Worm (Caenorhabditis elegans) whole organism, young adult: ENCODE measurements around the gene ZK1010.4.

ENCODE experiments used
- B0035.1 ChIP-seq: sonication (generic microtip); optimal IDR thresholded peaks from 2 replicates; lab custom pipeline; 2016; ENCODE audit warnings: missing genetic modification characterization, mild to moderate bottlenecking, missing compliant biosample characterization, missing genotype, missing genetic modification reagents
- B0261.1 ChIP-seq: sonication (generic microtip); optimal IDR thresholded peaks from 2 replicates; lab custom pipeline; 2016; ENCODE audit warnings: mild to moderate bottlenecking, missing genetic modification characterization, moderate library complexity, missing compliant biosample characterization
- B0336.3 ChIP-seq: fragments of 200-800 bp; sonication (Bioruptor generic); IDR thresholded peaks from 2 replicates; pipeline ENCODE4 v1.3.6; 2022; ENCODE audit warnings: missing genetic modification characterization, missing compliant biosample characterization
- D2030.7 ChIP-seq: fragments of 200-800 bp; sonication (Bioruptor generic); IDR thresholded peaks from 2 replicates; pipeline ENCODE4 v1.3.6; 2022; ENCODE audit warnings: missing genetic modification reagents, missing genetic modification characterization, missing compliant biosample characterization
- F10E7.11 ChIP-seq: sonication (generic microtip); optimal IDR thresholded peaks from 2 replicates; lab custom pipeline; 2017; ENCODE audit warnings: mild to moderate bottlenecking, missing genetic modification characterization, moderate library complexity, missing compliant biosample characterization
- F22D6.2 ChIP-seq: sonication (generic microtip); optimal IDR thresholded peaks from 2 replicates; lab custom pipeline; 2016; ENCODE audit warnings: mild to moderate bottlenecking, missing genetic modification characterization, missing compliant biosample characterization
- F33H1.4 ChIP-seq: fragments of 200-800 bp; sonication (Bioruptor generic); IDR thresholded peaks from 2 replicates; pipeline ENCODE4 v1.3.6; 2022; ENCODE audit warnings: missing genetic modification reagents, missing genetic modification characterization, missing compliant biosample characterization
- F37B4.10 ChIP-seq: fragments of 200-800 bp; sonication (Bioruptor generic); IDR thresholded peaks from 2 replicates; pipeline ENCODE4 v1.3.6; 2022; ENCODE audit warnings: missing genetic modification characterization, missing compliant biosample characterization
- F57C9.4 ChIP-seq: sonication (generic microtip); optimal IDR thresholded peaks from 2 replicates; lab custom pipeline; 2017; ENCODE audit warnings: mild to moderate bottlenecking, missing genetic modification characterization, missing compliant biosample characterization
- K11D2.4 ChIP-seq: fragments of 200-800 bp; sonication (Bioruptor generic); IDR thresholded peaks from 2 replicates; pipeline ENCODE4 v1.3.6; 2022; ENCODE audit warnings: missing genetic modification reagents, missing genetic modification characterization, missing compliant biosample characterization
- Y56A3A.18 ChIP-seq: fragments of 200-800 bp; sonication (Bioruptor generic); IDR thresholded peaks from 2 replicates; pipeline ENCODE4 v1.3.6; 2022; ENCODE audit warnings: missing genetic modification reagents, missing genetic modification characterization, missing compliant biosample characterization
- atf-7 ChIP-seq: sonication (generic microtip); optimal IDR thresholded peaks from 2 replicates; lab custom pipeline; 2017; ENCODE audit warnings: mild to moderate bottlenecking, missing genetic modification characterization, missing compliant biosample characterization
- athp-1 ChIP-seq: sonication (generic microtip); optimal IDR thresholded peaks from 2 replicates; lab custom pipeline; 2017; ENCODE audit warnings: mild to moderate bottlenecking, missing genetic modification characterization, missing compliant biosample characterization
- attf-6 ChIP-seq: fragments of 200-800 bp; sonication (Bioruptor generic); IDR thresholded peaks from 2 replicates; pipeline ENCODE4 v1.3.6; 2022; ENCODE audit warnings: missing genetic modification reagents, missing genetic modification characterization, missing compliant biosample characterization
- ceh-40 ChIP-seq: fragments of 200-800 bp; sonication (Bioruptor generic); IDR thresholded peaks from 2 replicates; pipeline ENCODE4 v1.3.6; 2022; ENCODE audit warnings: missing genetic modification characterization, missing compliant biosample characterization
- hmg-1.2 ChIP-seq: fragments of 200-800 bp; sonication (Bioruptor generic); IDR thresholded peaks from 2 replicates; pipeline ENCODE4 v1.3.6; 2022; ENCODE audit warnings: missing genetic modification reagents, missing genetic modification characterization, missing compliant biosample characterization
- hmg-20 ChIP-seq: fragments of 200-800 bp; sonication (Bioruptor generic); IDR thresholded peaks from 2 replicates; pipeline ENCODE4 v1.3.6; 2022; ENCODE audit warnings: missing genetic modification reagents, missing genetic modification characterization, missing compliant biosample characterization
- let-607 ChIP-seq, 2 experiments: fragments of 200-800 bp in 1 of 2; sonication (Bioruptor generic) in 1 of 2; sonication (generic microtip) in 1 of 2; optimal IDR thresholded peaks; 2 replicates each; lab custom pipeline; 2016 to 2018; ENCODE audit warnings: mild to moderate bottlenecking in 2 of 2, missing compliant biosample characterization in 2 of 2, missing genetic modification characterization in 2 of 2, moderate library complexity in 2 of 2, missing genotype in 1 of 2
- lin-54 ChIP-seq: fragments of 200-800 bp; sonication (Bioruptor generic); optimal IDR thresholded peaks from 2 replicates; lab custom pipeline; 2018; ENCODE audit warnings: mild to moderate bottlenecking, missing genetic modification characterization, missing compliant biosample characterization
- lsl-1 ChIP-seq: fragments of 200-800 bp; sonication (Bioruptor generic); optimal IDR thresholded peaks from 2 replicates; lab custom pipeline; 2018; ENCODE audit warnings: mild to moderate bottlenecking, missing genetic modification characterization, moderate library complexity, missing compliant biosample characterization
- lsy-27 ChIP-seq: sonication (generic microtip); optimal IDR thresholded peaks from 2 replicates; lab custom pipeline; 2017; ENCODE audit warnings: missing genetic modification characterization, mild to moderate bottlenecking, missing compliant biosample characterization, antibody characterized with exemption, missing genotype, borderline replicate concordance; ENCODE audit not compliant: insufficient read depth
- madf-3 ChIP-seq: fragments of 200-800 bp; sonication (Bioruptor generic); IDR thresholded peaks from 2 replicates; pipeline ENCODE4 v1.3.6; 2022; ENCODE audit warnings: missing genetic modification reagents, missing genetic modification characterization, missing compliant biosample characterization
- madf-6 ChIP-seq: fragments of 200-800 bp; sonication (Bioruptor generic); IDR thresholded peaks from 2 replicates; pipeline ENCODE4 v1.3.6; 2022; ENCODE audit warnings: missing genetic modification reagents, missing genetic modification characterization, missing compliant biosample characterization
- madf-8 ChIP-seq: fragments of 200-800 bp; sonication (Bioruptor generic); conservative IDR thresholded peaks from 2 replicates; pipeline ENCODE4 v1.3.6; 2022; ENCODE audit warnings: missing genetic modification reagents, missing genetic modification characterization, missing compliant biosample characterization
- mel-28 ChIP-seq: sonication (generic microtip); optimal IDR thresholded peaks from 2 replicates; lab custom pipeline; 2016; ENCODE audit warnings: borderline replicate concordance, mild to moderate bottlenecking, missing genetic modification characterization, missing compliant biosample characterization
- nfya-1 ChIP-seq: sonication (generic microtip); optimal IDR thresholded peaks from 2 replicates; lab custom pipeline; 2017; ENCODE audit warnings: antibody characterized with exemption, missing compliant biosample characterization, missing genetic modification characterization, borderline replicate concordance; ENCODE audit not compliant: insufficient read depth
- nfyb-1 ChIP-seq: fragments of 200-800 bp; sonication (Bioruptor generic); IDR thresholded peaks from 2 replicates; pipeline ENCODE4 v1.3.6; 2022; ENCODE audit warnings: missing genetic modification reagents, missing genetic modification characterization, missing compliant biosample characterization
- nhr-120 ChIP-seq: fragments of 200-800 bp; sonication (Bioruptor generic); IDR thresholded peaks from 2 replicates; pipeline ENCODE4 v1.3.6; 2022; ENCODE audit warnings: missing genetic modification characterization, missing compliant biosample characterization
- nhr-27 ChIP-seq: fragments of 200-800 bp; sonication (Bioruptor generic); optimal IDR thresholded peaks from 2 replicates; lab custom pipeline; 2018; ENCODE audit warnings: mild to moderate bottlenecking, missing genetic modification characterization, moderate library complexity, missing compliant biosample characterization
- nhr-80 ChIP-seq: sonication (generic microtip); optimal IDR thresholded peaks from 2 replicates; lab custom pipeline; 2016; ENCODE audit warnings: missing genetic modification characterization, missing compliant biosample characterization
- rcor-1 ChIP-seq: fragments of 200-800 bp; sonication (Bioruptor generic); IDR thresholded peaks from 2 replicates; pipeline ENCODE4 v1.3.6; 2022; ENCODE audit warnings: missing genetic modification reagents, missing genetic modification characterization, missing compliant biosample characterization
- repo-1 ChIP-seq: sonication (generic microtip); optimal IDR thresholded peaks from 2 replicates; lab custom pipeline; 2017; ENCODE audit warnings: mild to moderate bottlenecking, missing genetic modification characterization, missing compliant biosample characterization
- snpc-4 ChIP-seq, 5 experiments: fragments of 150-350 bp in 1 of 5; sonication (generic microtip) in 4 of 5; optimal IDR thresholded peaks; 2 replicates each; lab custom pipeline; 2014 to 2018; ENCODE audit warnings: missing genetic modification characterization in 5 of 5, missing biosample characterization in 3 of 5, antibody characterized with exemption in 2 of 5, mild to moderate bottlenecking in 2 of 5, missing compliant biosample characterization in 2 of 5, missing genotype in 2 of 5, moderate library complexity in 2 of 5, missing genetic modification reagents in 1 of 5
- somi-1 ChIP-seq: fragments of 200-800 bp; sonication (Bioruptor generic); optimal IDR thresholded peaks from 2 replicates; lab custom pipeline; 2018; ENCODE audit warnings: mild to moderate bottlenecking, missing genetic modification characterization, missing compliant biosample characterization
- sptf-2 ChIP-seq: fragments of 200-800 bp; sonication (Bioruptor generic); optimal IDR thresholded peaks from 2 replicates; lab custom pipeline; 2018; ENCODE audit warnings: mild to moderate bottlenecking, missing genetic modification characterization, missing compliant biosample characterization
- xnd-1 ChIP-seq: sonication (generic microtip); optimal IDR thresholded peaks from 2 replicates; lab custom pipeline; 2016; ENCODE audit warnings: missing genotype, missing genetic modification reagents, missing genetic modification characterization, missing compliant biosample characterization
- zfh-2 ChIP-seq: fragments of 200-800 bp; sonication (Bioruptor generic); conservative IDR thresholded peaks from 2 replicates; pipeline ENCODE4 v1.3.6; 2022; ENCODE audit warnings: missing genetic modification reagents, missing genetic modification characterization, missing compliant biosample characterization
- ztf-18 ChIP-seq: sonication (generic microtip); optimal IDR thresholded peaks from 2 replicates; lab custom pipeline; 2016; ENCODE audit warnings: missing genotype, mild to moderate bottlenecking, missing genetic modification characterization, missing compliant biosample characterization
- ztf-6 ChIP-seq: fragments of 200-800 bp; sonication (Bioruptor generic); IDR thresholded peaks from 2 replicates; pipeline ENCODE4 v1.3.6; 2022; ENCODE audit warnings: missing genetic modification reagents, missing genetic modification characterization, missing compliant biosample characterization

Gene ZK1010.4

ce11 chrIII:12967437-12968043 lies 13.3 kb upstream of the ZK1010.4 start:
- peak; percentile 63 for TF ChIP-seq nhr-80 (tag; lab: Kevin White, UChicago)
- peak; percentile 67; the same call in 1 of the 2 replicates for TF ChIP-seq madf-6 (GFP tag; lab: Robert Waterston, UW)
- TF ChIP-seq madf-8 = peak; percentile 58
- no peak for TF ChIP-seq rcor-1 (GFP tag; lab: Robert Waterston, UW)
- peak; percentile 2 for TF ChIP-seq athp-1
- peak; percentile 80 for TF ChIP-seq xnd-1 (tag; lab: Kevin White, UChicago)
- peak; percentile 69 for TF ChIP-seq F33H1.4
- TF ChIP-seq zfh-2 (GFP tag; lab: Robert Waterston, UW) = no peak
- TF ChIP-seq somi-1 (GFP tag; lab: Kevin White, UChicago) = no peak
- TF ChIP-seq lsl-1 (GFP tag; lab: Kevin White, UChicago) = peak; percentile 93
- 0 out of 2 replicates have a peak, but pooled peaks have one; percentile 29 for TF ChIP-seq D2030.7
- TF ChIP-seq hmg-1.2 = peak; percentile 44; the same call in 1 of the 2 replicates
- TF ChIP-seq, all 124 proteins: peak for 9

- TF ChIP-seq let-607 (tag; optimal IDR thresholded peaks at IDR 0.05; lab: Kevin White, UChicago) (no peak), zfh-2 (GFP tag; lab: Robert Waterston, UW) (peak; percentile 62)
These were observed 12.5 kb upstream of the ZK1010.4 start for ce11 chrIII:12968330-12968729.

- no peak for TF ChIP-seq ztf-6 (GFP tag; lab: Robert Waterston, UW)
- TF ChIP-seq Y56A3A.18 = no peak
- peak; percentile 44 for TF ChIP-seq madf-8
- no peak for TF ChIP-seq F22D6.2 (tag; lab: Kevin White, UChicago)
- TF ChIP-seq K11D2.4 (GFP tag; lab: Robert Waterston, UW) = no peak
- TF ChIP-seq snpc-4 (GFP tag; optimal IDR thresholded peaks at IDR 0.05; lab: Kevin White, UChicago) = no peak
- TF ChIP-seq snpc-4 (tag; optimal IDR thresholded peaks at IDR 0.05; lab: Kevin White, UChicago) = no peak
- no peak for TF ChIP-seq lsy-27
- no peak for TF ChIP-seq F37B4.10 (GFP tag; lab: Robert Waterston, UW)
- no peak for TF ChIP-seq ztf-18 (tag; lab: Kevin White, UChicago)
- TF ChIP-seq lin-54 (GFP tag; lab: Kevin White, UChicago) = no peak
- no peak for TF ChIP-seq nfya-1 (tag; lab: Kevin White, UChicago)
- TF ChIP-seq B0035.1 (tag; lab: Kevin White, UChicago) = no peak
- TF ChIP-seq ceh-40 (GFP tag; lab: Robert Waterston, UW) = no peak
- TF ChIP-seq nfyb-1 = no peak
- peak; percentile 66 for TF ChIP-seq lsl-1 (GFP tag; lab: Kevin White, UChicago)
- no peak for TF ChIP-seq somi-1 (GFP tag; lab: Kevin White, UChicago)
- no peak for TF ChIP-seq repo-1 (tag; lab: Kevin White, UChicago)
- TF ChIP-seq sptf-2 = no peak
- TF ChIP-seq mel-28 = no peak
- TF ChIP-seq rcor-1 (GFP tag; lab: Robert Waterston, UW) = no peak
- TF ChIP-seq B0261.1 = no peak
- TF ChIP-seq attf-6 (GFP tag; lab: Robert Waterston, UW) = no peak
- TF ChIP-seq F57C9.4 (tag; lab: Kevin White, UChicago) = no peak
- no peak for TF ChIP-seq atf-7
- no peak for TF ChIP-seq nhr-27 (tag; lab: Kevin White, UChicago)
- no peak for TF ChIP-seq athp-1
- no peak for TF ChIP-seq nhr-120 (GFP tag; lab: Robert Waterston, UW)
- no peak for TF ChIP-seq B0336.3 (GFP tag; lab: Robert Waterston, UW)
- peak in 1 of 2 experiments; percentile 15 for TF ChIP-seq let-607 (tag; optimal IDR thresholded peaks at IDR 0.05; lab: Kevin White, UChicago)
- no peak for TF ChIP-seq madf-3 (GFP tag; lab: Robert Waterston, UW)
- TF ChIP-seq madf-6 (GFP tag; lab: Robert Waterston, UW) = peak; percentile 47
- TF ChIP-seq F10E7.11 (tag; lab: Kevin White, UChicago) = no peak
- TF ChIP-seq hmg-20 (GFP tag; lab: Robert Waterston, UW) = no peak
These were observed 9.0 kb upstream of the ZK1010.4 start for ce11 chrIII:12971828-12972379.
